Fruit fly (Drosophila melanogaster): ENCODE measurements around the gene dnt.

The dnt gene

dm6 chr2L:19406419-19406818, 43.4 kb upstream of the dnt start (continued):
- TF ChIP-seq CG3838 (GFP tag; optimal IDR thresholded peaks at IDR 0.05) (no peak), crol (GFP tag; IDR thresholded peaks at IDR 0.05) (peak; percentile 66), Hand (GFP tag; optimal IDR thresholded peaks at IDR 0.05) (no peak), seq (GFP tag; IDR thresholded peaks at IDR 0.05) (0 out of 2 replicates have a peak, but pooled peaks have one; percentile 7), CG6813 (GFP tag; optimal IDR thresholded peaks at IDR 0.05) (no peak), abd-A (tag; optimal IDR thresholded peaks at IDR 0.05) (peak; percentile 37), CG4328 (GFP tag; optimal IDR thresholded peaks at IDR 0.05) (peak; percentile 12), CG11504 (tag; optimal IDR thresholded peaks at IDR 0.05) (no peak), Six4 (GFP tag; optimal IDR thresholded peaks at IDR 0.05) (no peak)

- peak; percentile 32; the same call in 1 of the 2 replicates for TF ChIP-seq Ptx1 (GFP tag; IDR thresholded peaks at IDR 0.05)
- TF ChIP-seq hb (GFP tag; IDR thresholded peaks at IDR 0.05; ENCODE audit: partially characterized antibody), result no peak
- peak; percentile 39; the same call in 2 of the 3 replicates for TF ChIP-seq row (GFP tag; IDR thresholded peaks at IDR 0.05)
- TF ChIP-seq CG13296 (GFP tag; optimal IDR thresholded peaks at IDR 0.05), result no peak
- no peak for TF ChIP-seq Lpt (GFP tag; optimal IDR thresholded peaks at IDR 0.05)
- no peak for TF ChIP-seq Hr51 (GFP tag; optimal IDR thresholded peaks at IDR 0.05)
- TF ChIP-seq gt (GFP tag; IDR thresholded peaks at IDR 0.05), result no peak
- no peak for TF ChIP-seq CG18764 (GFP tag; optimal IDR thresholded peaks at IDR 0.05)
- peak; percentile 84 for TF ChIP-seq CG12769 (tag; optimal IDR thresholded peaks at IDR 0.05)
- TF ChIP-seq CG6689 (GFP tag; IDR thresholded peaks at IDR 0.05), result peak; percentile 16; the same call in 1 of the 2 replicates
- TF ChIP-seq CG11247 (GFP tag; IDR thresholded peaks at IDR 0.05), result no peak
- no peak for TF ChIP-seq E2f2 (GFP tag; IDR thresholded peaks at IDR 0.05)
- TF ChIP-seq ro (GFP tag; IDR thresholded peaks at IDR 0.05), result no peak
- TF ChIP-seq CG12104 (GFP tag; optimal IDR thresholded peaks at IDR 0.05), result no peak
- TF ChIP-seq Meics (GFP tag; optimal IDR thresholded peaks at IDR 0.05), result peak; percentile 14
- no peak for TF ChIP-seq CG8944 (GFP tag; optimal IDR thresholded peaks at IDR 0.05)
- no peak for TF ChIP-seq ato (GFP tag; IDR thresholded peaks at IDR 0.05; ENCODE audit: partially characterized antibody)
- no peak for TF ChIP-seq jigr1 (GFP tag; IDR thresholded peaks at IDR 0.05)
- no peak for TF ChIP-seq Tbp (GFP tag; optimal IDR thresholded peaks at IDR 0.05)
- no peak for TF ChIP-seq CG8765 (GFP tag; IDR thresholded peaks at IDR 0.05)
- TF ChIP-seq Deaf1 (tag; optimal IDR thresholded peaks at IDR 0.05), result peak; percentile 54
- TF ChIP-seq al (GFP tag; IDR thresholded peaks at IDR 0.05), result peak; percentile 7; the same call in 1 of the 2 replicates
- TF ChIP-seq Trl (optimal IDR thresholded peaks at IDR 0.05), result no peak
- no peak for TF ChIP-seq Trl (GFP tag; optimal IDR thresholded peaks at IDR 0.05)
- no peak for TF ChIP-seq CG11560 (tag; IDR thresholded peaks at IDR 0.05)
- no peak for TF ChIP-seq gcm (GFP tag; optimal IDR thresholded peaks at IDR 0.05)
- TF ChIP-seq CG13894 (tag; optimal IDR thresholded peaks at IDR 0.05), result no peak
- TF ChIP-seq Dip3 (GFP tag; optimal IDR thresholded peaks at IDR 0.05), result no peak
- TF ChIP-seq Asciz (GFP tag; optimal IDR thresholded peaks at IDR 0.05), result no peak
- TF ChIP-seq Oaz (GFP tag; IDR thresholded peaks at IDR 0.05), result no peak
- TF ChIP-seq Hsf (GFP tag; optimal IDR thresholded peaks at IDR 0.05), result no peak
- no peak for TF ChIP-seq Dbx (GFP tag; IDR thresholded peaks at IDR 0.05)
- TF ChIP-seq CG9215 (GFP tag; IDR thresholded peaks at IDR 0.05), result no peak
- TF ChIP-seq CG6683 (GFP tag; optimal IDR thresholded peaks at IDR 0.05), result no peak
- TF ChIP-seq CG14441 (GFP tag; IDR thresholded peaks at IDR 0.05), result peak; percentile 24; the same call in 1 of the 2 replicates
- no peak for TF ChIP-seq eyg (GFP tag; optimal IDR thresholded peaks at IDR 0.05)
- no peak for TF ChIP-seq D19B (GFP tag; optimal IDR thresholded peaks at IDR 0.05)
- TF ChIP-seq chinmo (GFP tag; IDR thresholded peaks at IDR 0.05; ENCODE audit: partially characterized antibody), result 0 out of 4 replicates have a peak, but pooled peaks have one; percentile 29
- TF ChIP-seq CG4360 (GFP tag; IDR thresholded peaks at IDR 0.05), result no peak
- TF ChIP-seq HLH3B (GFP tag; IDR thresholded peaks at IDR 0.05), result 0 out of 2 replicates have a peak, but pooled peaks have one; percentile 9
- no peak for TF ChIP-seq ken (GFP tag; IDR thresholded peaks at IDR 0.05)
These were observed 42.8 kb upstream of the dnt start for dm6 chr2L:19405685-19406357.

All from whole organism, embryonic.